Fruit fly (Drosophila melanogaster) whole organism, embryonic: ENCODE measurements around the gene CG33640.
A peak's percentile ranks its signal among the peaks of the same experiment; 100 is the strongest.

Experiments used
- Abd-B ChIP-seq: fragments of 200-800 bp; sonication (Bioruptor generic); optimal IDR thresholded peaks from 2 replicates; lab custom pipeline; 2018; ENCODE audit warnings: missing biosample characterization, mild to moderate bottlenecking, missing genetic modification characterization, moderate library complexity
- Ada2b ChIP-seq: fragments of 200-800 bp; sonication (Bioruptor generic); IDR thresholded peaks from 2 replicates; pipeline ENCODE4 v1.3.6; 2022; ENCODE audit warnings: missing biosample characterization, missing genetic modification characterization
- Antp ChIP-seq: fragments of 200-800 bp; sonication (Bioruptor generic); optimal IDR thresholded peaks from 3 replicates; lab custom pipeline; 2016; ENCODE audit warnings: missing biosample characterization, missing genetic modification characterization
- CG11247 ChIP-seq: fragments of 200-800 bp; sonication (Bioruptor generic); IDR thresholded peaks from 2 replicates; pipeline ENCODE4 v1.3.6; 2022; ENCODE audit warnings: missing biosample characterization, missing genetic modification characterization
- CG13894 ChIP-seq: fragments of 200-800 bp; sonication (Bioruptor generic); optimal IDR thresholded peaks from 3 replicates; lab custom pipeline; 2018; ENCODE audit warnings: missing biosample characterization, mild to moderate bottlenecking, missing genetic modification characterization, moderate library complexity
- CG1529 ChIP-seq: fragments of 200-800 bp; sonication (Bioruptor generic); optimal IDR thresholded peaks from 3 replicates; lab custom pipeline; 2018; ENCODE audit warnings: missing biosample characterization, missing genetic modification characterization
- CG4282 ChIP-seq: fragments of 200-800 bp; sonication (Bioruptor generic); optimal IDR thresholded peaks from 2 replicates; lab custom pipeline; 2016; ENCODE audit warnings: missing biosample characterization, missing genetic modification characterization
- CG4707 ChIP-seq: fragments of 200-800 bp; sonication (Bioruptor generic); optimal IDR thresholded peaks from 2 replicates; lab custom pipeline; 2018; ENCODE audit warnings: missing biosample characterization, mild to moderate bottlenecking, missing genetic modification characterization, moderate library complexity
- CG6254 ChIP-seq: fragments of 200-800 bp; sonication (Bioruptor generic); optimal IDR thresholded peaks from 3 replicates; lab custom pipeline; 2017; ENCODE audit warnings: mild to moderate bottlenecking, missing biosample characterization, missing genetic modification reagents, missing genetic modification characterization
- CG8290 ChIP-seq, 3 experiments: fragments of 200-800 bp; sonication (Bioruptor generic); optimal IDR thresholded peaks; 2 replicates each; lab custom pipeline; 2016 to 2019; ENCODE audit warnings: missing biosample characterization in 3 of 3, missing genetic modification characterization in 3 of 3, mild to moderate bottlenecking in 2 of 3, moderate library complexity in 1 of 3
- D19A ChIP-seq: fragments of 200-800 bp; optimal IDR thresholded peaks from 3 replicates; lab custom pipeline; 2019; ENCODE audit warnings: missing biosample characterization, mild to moderate bottlenecking, missing genetic modification characterization, moderate library complexity
- Dip3 ChIP-seq: fragments of 200-800 bp; sonication (Bioruptor generic); optimal IDR thresholded peaks from 3 replicates; lab custom pipeline; 2016; ENCODE audit warnings: missing biosample characterization, missing genetic modification characterization
- Ets65A ChIP-seq: fragments of 200-800 bp; sonication (Bioruptor generic); peaks from one replicate; lab custom pipeline; 2016; ENCODE audit warnings: missing biosample characterization, missing genetic modification characterization
- GATAe ChIP-seq: fragments of 200-800 bp; sonication (Bioruptor generic); conservative IDR thresholded peaks from 2 replicates; pipeline ENCODE4 v1.3.6; 2022; ENCODE audit warnings: missing biosample characterization, missing genetic modification characterization
- Med ChIP-seq: fragments of 200-800 bp; sonication (Bioruptor generic); peaks from one replicate; lab custom pipeline; 2016; ENCODE audit warnings: missing biosample characterization, missing genetic modification characterization, mild to moderate bottlenecking, inconsistent platforms, moderate library complexity
- Nf-YB ChIP-seq: fragments of 200-800 bp; sonication (Bioruptor generic); optimal IDR thresholded peaks from 3 replicates; lab custom pipeline; 2019; ENCODE audit warnings: missing biosample characterization, mild to moderate bottlenecking, missing genetic modification characterization, moderate library complexity
- Nf-YC ChIP-seq: fragments of 200-800 bp; optimal IDR thresholded peaks from 3 replicates; lab custom pipeline; 2019; ENCODE audit warnings: missing biosample characterization, mild to moderate bottlenecking, missing genetic modification characterization, moderate library complexity
- Pdp1 ChIP-seq, 2 experiments: fragments of 200-800 bp; sonication (Bioruptor generic); optimal IDR thresholded peaks; 3 replicates each; lab custom pipeline; 2016; ENCODE audit warnings: missing biosample characterization in 2 of 2, missing genetic modification characterization in 2 of 2, mild to moderate bottlenecking in 1 of 2, moderate library complexity in 1 of 2
- Xrp1 ChIP-seq: fragments of 200-800 bp; sonication (Bioruptor generic); IDR thresholded peaks from 2 replicates; pipeline ENCODE4 v1.3.6; 2022; ENCODE audit warnings: missing biosample characterization, missing genetic modification characterization
- ara ChIP-seq: fragments of 200-800 bp; sonication (Bioruptor generic); IDR thresholded peaks from 2 replicates; pipeline ENCODE4 v1.3.6; 2022; ENCODE audit warnings: missing biosample characterization, missing genetic modification characterization
- bbx ChIP-seq: fragments of 200-800 bp; sonication (Bioruptor generic); IDR thresholded peaks from 2 replicates; pipeline ENCODE4 v1.3.6; 2022; ENCODE audit warnings: missing biosample characterization, missing genetic modification characterization; ENCODE audit not compliant: partially characterized antibody
- caup ChIP-seq: fragments of 200-800 bp; sonication (Bioruptor generic); optimal IDR thresholded peaks from 3 replicates; lab custom pipeline; 2017; ENCODE audit warnings: missing biosample characterization, mild to moderate bottlenecking, missing genetic modification characterization, moderate library complexity; ENCODE audit not compliant: severe bottlenecking
- chinmo ChIP-seq: fragments of 200-800 bp; sonication (Bioruptor generic); IDR thresholded peaks from 4 replicates; pipeline ENCODE4 v1.3.6; 2022; ENCODE audit warnings: missing biosample characterization, missing genetic modification characterization; ENCODE audit not compliant: partially characterized antibody
- ci ChIP-seq: fragments of 200-800 bp; sonication (Bioruptor generic); IDR thresholded peaks from 3 replicates; pipeline ENCODE4 v1.3.6; 2022; ENCODE audit warnings: missing biosample characterization, missing genetic modification characterization
- crol ChIP-seq: fragments of 200-800 bp; sonication (Bioruptor generic); IDR thresholded peaks from 2 replicates; pipeline ENCODE4 v1.3.6; 2022; ENCODE audit warnings: missing biosample characterization, missing genetic modification characterization
- cwo ChIP-seq: fragments of 200-800 bp; sonication (Bioruptor generic); optimal IDR thresholded peaks from 3 replicates; lab custom pipeline; 2017; ENCODE audit warnings: missing biosample characterization, missing genetic modification characterization, mild to moderate bottlenecking, moderate library complexity, missing genetic modification reagents
- dmrt11E ChIP-seq: fragments of 200-800 bp; sonication (Bioruptor generic); optimal IDR thresholded peaks from 3 replicates; lab custom pipeline; 2018; ENCODE audit warnings: missing biosample characterization, mild to moderate bottlenecking, missing genetic modification characterization, moderate library complexity
- esg ChIP-seq: fragments of 200-800 bp; sonication (Bioruptor generic); conservative IDR thresholded peaks from 2 replicates; pipeline ENCODE4 v1.3.6; 2022; ENCODE audit warnings: missing biosample characterization, missing genetic modification characterization
- eve ChIP-seq, 2 experiments: fragments of >200 bp; optimal IDR thresholded peaks; 2 replicates each; lab custom pipeline; 2017; ENCODE audit warnings: missing biosample characterization in 2 of 2, missing genetic modification characterization in 2 of 2
- exex ChIP-seq: fragments of 200-800 bp; sonication (Bioruptor generic); optimal IDR thresholded peaks from 4 replicates; lab custom pipeline; 2018; ENCODE audit warnings: missing biosample characterization, mild to moderate bottlenecking, missing genetic modification characterization, moderate library complexity
- grn ChIP-seq: fragments of 200-800 bp; sonication (Bioruptor generic); optimal IDR thresholded peaks from 3 replicates; lab custom pipeline; 2017; ENCODE audit warnings: missing biosample characterization, missing genetic modification characterization
- ind ChIP-seq: fragments of 200-800 bp; sonication (Bioruptor generic); optimal IDR thresholded peaks from 3 replicates; lab custom pipeline; 2016; ENCODE audit warnings: missing biosample characterization, missing genetic modification characterization
- knrl ChIP-seq: fragments of 200-800 bp; sonication (Bioruptor generic); IDR thresholded peaks from 3 replicates; pipeline ENCODE4 v1.3.6; 2022; ENCODE audit warnings: missing biosample characterization, missing genetic modification characterization; ENCODE audit not compliant: partially characterized antibody
- mirr ChIP-seq: fragments of 200-800 bp; sonication (Bioruptor generic); optimal IDR thresholded peaks from 3 replicates; lab custom pipeline; 2018; ENCODE audit warnings: missing biosample characterization, mild to moderate bottlenecking, missing genetic modification characterization
- nerfin-1 ChIP-seq: fragments of 200-800 bp; sonication (Bioruptor generic); optimal IDR thresholded peaks from 3 replicates; lab custom pipeline; 2019; ENCODE audit warnings: missing biosample characterization, mild to moderate bottlenecking, missing genetic modification characterization, moderate library complexity
- prd ChIP-seq, 3 experiments: fragments of >200 bp in 2 of 3; fragments of 200-800 bp in 1 of 3; sonication (Bioruptor generic) in 1 of 3; optimal IDR thresholded peaks in 2 of 3; IDR thresholded peaks in 1 of 3; 2 replicates in 2 of 3; 3 replicates in 1 of 3; pipeline versions ENCODE4 v1.3.6 to Lab custom; 2017 to 2022; ENCODE audit warnings: missing biosample characterization in 1 of 3, missing genetic modification characterization in 1 of 3
- pros ChIP-seq: fragments of 200-800 bp; sonication (Bioruptor generic); optimal IDR thresholded peaks from 3 replicates; lab custom pipeline; 2019; ENCODE audit warnings: missing biosample characterization, mild to moderate bottlenecking, missing genetic modification characterization, moderate library complexity
- rib ChIP-seq: fragments of 200-800 bp; sonication (Bioruptor generic); IDR thresholded peaks from 2 replicates; pipeline ENCODE4 v1.3.6; 2022; ENCODE audit warnings: missing biosample characterization, missing genetic modification characterization
- row ChIP-seq: fragments of 200-800 bp; sonication (Bioruptor generic); IDR thresholded peaks from 3 replicates; pipeline ENCODE4 v1.3.6; 2022; ENCODE audit warnings: missing biosample characterization, missing genetic modification characterization
- sens ChIP-seq: fragments of 200-800 bp; sonication (Bioruptor generic); peaks from one replicate; lab custom pipeline; 2016; ENCODE audit warnings: missing biosample characterization, missing genetic modification characterization
- sug ChIP-seq: fragments of 200-800 bp; optimal IDR thresholded peaks from 2 replicates; lab custom pipeline; 2019; ENCODE audit warnings: missing biosample characterization, mild to moderate bottlenecking, missing genetic modification characterization, moderate library complexity

Gene CG33640

dm6 chr2L:13509533-13510240, 18.0 kb upstream of the CG33640 start (continued):
- TF ChIP-seq ind (GFP tag; lab: Kevin White, UChicago) (no peak), prd (optimal IDR thresholded peaks at IDR 0.05; lab: Kevin White, UChicago) (no peak), prd (GFP tag; IDR thresholded peaks at IDR 0.05; lab: Robert Waterston, UW) (no peak), knrl (GFP tag; lab: Robert Waterston, UW) (0 out of 3 replicates have a peak, but pooled peaks have one; percentile 18), CG6254 (GFP tag; lab: Kevin White, UChicago) (no peak), Abd-B (GFP tag; lab: Kevin White, UChicago) (no peak), ci (GFP tag; lab: Robert Waterston, UW) (no peak), Pdp1 (GFP tag; optimal IDR thresholded peaks at IDR 0.05; lab: Kevin White, UChicago) (peak in 1 of 2 experiments; percentile 15), Xrp1 (GFP tag; lab: Robert Waterston, UW) (no peak), dmrt11E (tag; lab: Kevin White, UChicago) (no peak), crol (GFP tag; lab: Robert Waterston, UW) (no peak), CG4282 (GFP tag; lab: Kevin White, UChicago) (no peak), CG1529 (GFP tag; lab: Kevin White, UChicago) (no peak), CG8290 (GFP tag; optimal IDR thresholded peaks at IDR 0.05; lab: Kevin White, UChicago) (no peak), CG8290 (tag; optimal IDR thresholded peaks at IDR 0.05; lab: Kevin White, UChicago) (no peak)

- TF ChIP-seq Dip3 (GFP tag; lab: Kevin White, UChicago) (no peak), esg (no peak), ara (no peak), Med (GFP tag; lab: Kevin White, UChicago) (peak; percentile 82), caup (GFP tag; lab: Kevin White, UChicago) (peak; percentile 10), Ada2b (GFP tag; lab: Robert Waterston, UW) (no peak), sens (GFP tag; lab: Kevin White, UChicago) (peak; percentile 58), Nf-YB (GFP tag; lab: Kevin White, UChicago) (peak; percentile 27), grn (GFP tag; lab: Kevin White, UChicago) (peak; percentile 92), CG11247 (GFP tag; lab: Robert Waterston, UW) (no peak), cwo (GFP tag; lab: Kevin White, UChicago) (peak; percentile 55), CG4707 (GFP tag; lab: Kevin White, UChicago) (peak; percentile 64), eve (GFP tag; optimal IDR thresholded peaks at IDR 0.05; lab: Kevin White, UChicago) (peak in 1 of 2 experiments; percentile 14), D19A (peak; percentile 19), crol (GFP tag; lab: Robert Waterston, UW) (peak; percentile 63; the same call in 1 of the 2 replicates), chinmo (peak; percentile 72; the same call in 1 of the 4 replicates), exex (tag; lab: Kevin White, UChicago) (peak; percentile 74), bbx (GFP tag; lab: Robert Waterston, UW) (no peak), Nf-YC (tag; lab: Kevin White, UChicago) (peak; percentile 41), row (GFP tag; lab: Robert Waterston, UW) (peak; percentile 47; the same call in 2 of the 3 replicates), GATAe (GFP tag; lab: Robert Waterston, UW) (no peak; the same call in 1 of the 2 replicates), sug (tag; lab: Kevin White, UChicago) (peak; percentile 20), Ets65A (peak; percentile 1), nerfin-1 (tag; lab: Kevin White, UChicago) (peak; percentile 68), pros (GFP tag; lab: Kevin White, UChicago) (peak; percentile 5), rib (GFP tag; lab: Robert Waterston, UW) (peak; percentile 52; the same call in 1 of the 2 replicates), mirr (peak; percentile 87), CG13894 (peak; percentile 35), Antp (no peak)
Observed at dm6 chr2L:13510870-13511867, 16.5 kb upstream of the CG33640 start.
